Fruit fly (Drosophila melanogaster) whole organism: Measurements from ENCODE around the gene MsR1.

ENCODE experiments used
- CG8478 ChIP-seq: fragments of >200 bp; optimal IDR thresholded peaks from 2 replicates; lab custom pipeline; 2018; ENCODE audit warnings: inconsistent platforms
- Dll ChIP-seq: fragments of >200 bp; optimal IDR thresholded peaks from 2 replicates; lab custom pipeline; 2017
- EcR ChIP-seq, 2 experiments: fragments of >200 bp; optimal IDR thresholded peaks; 2 replicates each; lab custom pipeline; 2017; ENCODE audit warnings: missing biosample characterization in 2 of 2, missing genetic modification characterization in 2 of 2, missing genetic modification reagents in 2 of 2
- pan ChIP-seq: fragments of >200 bp; optimal IDR thresholded peaks from 2 replicates; lab custom pipeline; 2017
- psq ChIP-seq: fragments of >200 bp; optimal IDR thresholded peaks from 2 replicates; lab custom pipeline; 2017
- usp ChIP-seq: fragments of >200 bp; optimal IDR thresholded peaks from 2 replicates; lab custom pipeline; 2017; ENCODE audit warnings: missing biosample characterization, missing genetic modification characterization, mixed read lengths

- TF ChIP-seq CG8478 (lab: Kevin White, UChicago) (no peak), psq (lab: Kevin White, UChicago) (no peak), usp (GFP tag; lab: Kevin White, UChicago) (no peak), Dll (lab: Kevin White, UChicago) (no peak), EcR (GFP tag; optimal IDR thresholded peaks at IDR 0.05; lab: Kevin White, UChicago) (no peak), pan (lab: Kevin White, UChicago) (no peak)
Measured at dm6 chr3L:2371882-2372281, 49.4 kb downstream of the MsR1 start, which contains the start of the genes CG1317 and CG8993.
